Fruit fly (Drosophila melanogaster) whole organism, pupa: Measurements from ENCODE around the gene CG9265.
A peak's percentile ranks its signal among the peaks of the same experiment; 100 is the strongest.

ENCODE experiments used
- CG10348 ChIP-seq: fragments of 200-800 bp; sonication (Bioruptor generic); IDR thresholded peaks from 2 replicates; pipeline ENCODE4 v1.3.6; 2022; ENCODE audit warnings: missing biosample characterization, missing genetic modification characterization
- CG12605 ChIP-seq: fragments of 200-800 bp; sonication (Bioruptor generic); IDR thresholded peaks from 2 replicates; pipeline ENCODE4 v1.3.6; 2022; ENCODE audit warnings: missing biosample characterization, missing genetic modification characterization
- CG13204 ChIP-seq: fragments of 200-800 bp; sonication (Bioruptor generic); optimal IDR thresholded peaks from 2 replicates; lab custom pipeline; 2018; ENCODE audit warnings: missing biosample characterization, mild to moderate bottlenecking, missing genetic modification characterization, moderate library complexity
- CG14655 ChIP-seq: fragments of 200-800 bp; sonication (Bioruptor generic); optimal IDR thresholded peaks from 3 replicates; lab custom pipeline; 2017; ENCODE audit warnings: mild to moderate bottlenecking, missing biosample characterization, missing genetic modification reagents, missing genetic modification characterization
- CG15710 ChIP-seq: fragments of 200-800 bp; sonication (Bioruptor generic); optimal IDR thresholded peaks from 2 replicates; lab custom pipeline; 2018; ENCODE audit warnings: missing biosample characterization, mild to moderate bottlenecking, missing genetic modification characterization, moderate library complexity
- CG17806 ChIP-seq: fragments of 200-800 bp; sonication (Bioruptor generic); optimal IDR thresholded peaks from 2 replicates; lab custom pipeline; 2018; ENCODE audit warnings: missing biosample characterization, mild to moderate bottlenecking, missing genetic modification characterization, moderate library complexity
- CG32121 ChIP-seq: fragments of 200-800 bp; sonication (Bioruptor generic); IDR thresholded peaks from 2 replicates; pipeline ENCODE4 v1.3.6; 2022; ENCODE audit warnings: missing biosample characterization, missing genetic modification characterization
- CG34367 ChIP-seq: fragments of 200-800 bp; sonication (Bioruptor generic); optimal IDR thresholded peaks from 2 replicates; lab custom pipeline; 2018; ENCODE audit warnings: missing biosample characterization, mild to moderate bottlenecking, missing genetic modification characterization
- CG4496 ChIP-seq: fragments of 200-800 bp; sonication (Bioruptor generic); IDR thresholded peaks from 3 replicates; pipeline ENCODE4 v1.3.6; 2022; ENCODE audit warnings: missing biosample characterization, missing genetic modification characterization
- CG8159 ChIP-seq: fragments of 200-800 bp; sonication (Bioruptor generic); optimal IDR thresholded peaks from 3 replicates; lab custom pipeline; 2018; ENCODE audit warnings: missing biosample characterization, mild to moderate bottlenecking, missing genetic modification characterization, moderate library complexity
- CG8301 ChIP-seq: fragments of 200-800 bp; sonication (Bioruptor generic); optimal IDR thresholded peaks from 2 replicates; lab custom pipeline; 2018; ENCODE audit warnings: missing biosample characterization, mild to moderate bottlenecking, missing genetic modification characterization
- CG9948 ChIP-seq: fragments of 200-800 bp; sonication (Bioruptor generic); optimal IDR thresholded peaks from 2 replicates; lab custom pipeline; 2018; ENCODE audit warnings: missing biosample characterization, mild to moderate bottlenecking, missing genetic modification characterization, moderate library complexity
- D1 ChIP-seq: fragments of 200-800 bp; sonication (Bioruptor generic); optimal IDR thresholded peaks from 2 replicates; lab custom pipeline; 2018; ENCODE audit warnings: missing biosample characterization, mild to moderate bottlenecking, missing genetic modification characterization, moderate library complexity
- EcR ChIP-seq: fragments of 200-800 bp; sonication (Bioruptor generic); optimal IDR thresholded peaks from 3 replicates; lab custom pipeline; 2019; ENCODE audit warnings: missing biosample characterization, missing genetic modification characterization, mild to moderate bottlenecking, moderate library complexity, missing genetic modification reagents
- Ets98B ChIP-seq: fragments of 200-800 bp; sonication (Bioruptor generic); IDR thresholded peaks from 2 replicates; pipeline ENCODE4 v1.3.6; 2022; ENCODE audit warnings: missing biosample characterization, missing genetic modification characterization
- Pif1A ChIP-seq: fragments of 200-800 bp; sonication (Bioruptor generic); optimal IDR thresholded peaks from 3 replicates; lab custom pipeline; 2016; ENCODE audit warnings: missing biosample characterization, missing genetic modification characterization
- Pif1B ChIP-seq: fragments of 200-800 bp; sonication (Bioruptor generic); optimal IDR thresholded peaks from 3 replicates; lab custom pipeline; 2016; ENCODE audit warnings: missing biosample characterization, missing genetic modification characterization
- Snoo ChIP-seq: fragments of 200-800 bp; sonication (Bioruptor generic); optimal IDR thresholded peaks from 3 replicates; lab custom pipeline; 2017; ENCODE audit warnings: missing biosample characterization, mild to moderate bottlenecking, missing genetic modification characterization, inconsistent platforms
- fd96Ca ChIP-seq: fragments of 200-800 bp; sonication (Bioruptor generic); IDR thresholded peaks from 3 replicates; pipeline ENCODE4 v1.3.6; 2022; ENCODE audit warnings: missing biosample characterization, missing genetic modification characterization
- gl ChIP-seq: fragments of 200-800 bp; sonication (Bioruptor generic); optimal IDR thresholded peaks from 2 replicates; lab custom pipeline; 2018; ENCODE audit warnings: missing biosample characterization, mild to moderate bottlenecking, missing genetic modification characterization
- rn ChIP-seq: fragments of 200-800 bp; sonication (Bioruptor generic); IDR thresholded peaks from 2 replicates; pipeline ENCODE4 v1.3.6; 2022; ENCODE audit warnings: missing biosample characterization, missing genetic modification characterization

CG9265 gene

dm6 chr2L:21071435-21071834 lies at the start of gene CG9265:
TSS of gene CG9265 (minus strand) at chr2L:21071502.
- TF ChIP-seq CG8301 (no peak), CG4496 (GFP tag; lab: Robert Waterston, UW) (no peak), fd96Ca (no peak), EcR (GFP tag; lab: Kevin White, UChicago) (no peak), CG10348 (GFP tag; lab: Robert Waterston, UW) (no peak), Pif1B (no peak), Ets98B (GFP tag; lab: Robert Waterston, UW) (no peak)

dm6 chr2L:21115687-21116086 lies 44.4 kb upstream of the CG9265 start:
- TF ChIP-seq gl (no peak), CG13204 (no peak), Ets98B (GFP tag; lab: Robert Waterston, UW) (no peak), CG12605 (GFP tag; lab: Robert Waterston, UW) (no peak), Snoo (no peak), rn (no peak), CG15710 (no peak), CG9948 (tag; lab: Kevin White, UChicago) (no peak), CG10348 (GFP tag; lab: Robert Waterston, UW) (no peak), CG8301 (no peak), Pif1B (no peak), CG17806 (tag; lab: Kevin White, UChicago) (no peak), D1 (tag; lab: Kevin White, UChicago) (no peak), CG14655 (GFP tag; lab: Kevin White, UChicago) (no peak), CG4496 (GFP tag; lab: Robert Waterston, UW) (no peak), EcR (GFP tag; lab: Kevin White, UChicago) (no peak), CG32121 (GFP tag; lab: Robert Waterston, UW) (no peak)

dm6 chr2L:21113546-21113945 lies 42.2 kb upstream of the CG9265 start:
- TF ChIP-seq Ets98B (GFP tag; lab: Robert Waterston, UW) (no peak), fd96Ca (no peak), CG14655 (GFP tag; lab: Kevin White, UChicago) (no peak), Pif1B (no peak)
- TF ChIP-seq, all 21 proteins: peak for 0

dm6 chr2L:21111849-21112248 lies 40.5 kb upstream of the CG9265 start:
- TF ChIP-seq CG15710 = no peak
- no peak for TF ChIP-seq fd96Ca
- TF ChIP-seq Snoo = no peak
- no peak; the same call in 2 of the 3 replicates for TF ChIP-seq CG4496 (GFP tag; lab: Robert Waterston, UW)
- no peak for TF ChIP-seq D1 (tag; lab: Kevin White, UChicago)
- no peak for TF ChIP-seq CG8301
- TF ChIP-seq Pif1B = no peak
- no peak for TF ChIP-seq CG12605 (GFP tag; lab: Robert Waterston, UW)
- no peak for TF ChIP-seq gl
- TF ChIP-seq CG10348 (GFP tag; lab: Robert Waterston, UW) = no peak
- no peak for TF ChIP-seq EcR (GFP tag; lab: Kevin White, UChicago)
- no peak for TF ChIP-seq Pif1A (GFP tag; lab: Kevin White, UChicago)
- no peak for TF ChIP-seq rn
- no peak for TF ChIP-seq CG8159 (tag; lab: Kevin White, UChicago)
- TF ChIP-seq Ets98B (GFP tag; lab: Robert Waterston, UW) = no peak
- no peak for TF ChIP-seq CG9948 (tag; lab: Kevin White, UChicago)
- TF ChIP-seq CG32121 (GFP tag; lab: Robert Waterston, UW) = no peak

- TF ChIP-seq CG14655 (GFP tag; lab: Kevin White, UChicago) = no peak
- TF ChIP-seq CG12605 (GFP tag; lab: Robert Waterston, UW) = no peak
- no peak for TF ChIP-seq CG32121 (GFP tag; lab: Robert Waterston, UW)
- no peak for TF ChIP-seq Snoo
- TF ChIP-seq CG13204 = no peak
- no peak for TF ChIP-seq CG10348 (GFP tag; lab: Robert Waterston, UW)
- TF ChIP-seq CG4496 (GFP tag; lab: Robert Waterston, UW) = no peak
- no peak for TF ChIP-seq Pif1B
- no peak for TF ChIP-seq EcR (GFP tag; lab: Kevin White, UChicago)
Measured at dm6 chr2L:21109680-21110079, 38.4 kb upstream of the CG9265 start.

dm6 chr2L:21108759-21109282 lies 37.5 kb upstream of the CG9265 start:
- TF ChIP-seq CG14655 (GFP tag; lab: Kevin White, UChicago) = peak; percentile 61
- TF ChIP-seq CG10348 (GFP tag; lab: Robert Waterston, UW) = no peak
- TF ChIP-seq CG17806 (tag; lab: Kevin White, UChicago) = no peak
- peak; percentile 28 for TF ChIP-seq Pif1B
- TF ChIP-seq D1 (tag; lab: Kevin White, UChicago) = peak; percentile 10
- TF ChIP-seq CG32121 (GFP tag; lab: Robert Waterston, UW) = no peak
- TF ChIP-seq rn = no peak
- no peak for TF ChIP-seq Snoo
- TF ChIP-seq CG15710 = no peak
- no peak for TF ChIP-seq CG13204
- TF ChIP-seq CG8159 (tag; lab: Kevin White, UChicago) = peak; percentile 42
- TF ChIP-seq CG12605 (GFP tag; lab: Robert Waterston, UW) = no peak
- peak; percentile 18 for TF ChIP-seq CG34367
- TF ChIP-seq Pif1A (GFP tag; lab: Kevin White, UChicago) = peak; percentile 22
- TF ChIP-seq CG8301 = no peak
- TF ChIP-seq Ets98B (GFP tag; lab: Robert Waterston, UW) = no peak
- TF ChIP-seq CG4496 (GFP tag; lab: Robert Waterston, UW) = peak; percentile 23; the same call in 1 of the 3 replicates
- no peak for TF ChIP-seq fd96Ca
